Worm (Caenorhabditis elegans): ENCODE measurements around the gene F56D1.1.

ce11 chrII:5463692-5464300 is 14.6 kb upstream of the F56D1.1 start:
- no peak for TF ChIP-seq ama-1 (optimal IDR thresholded peaks at IDR 0.05)
- no peak for TF ChIP-seq nhr-12 (tag; optimal IDR thresholded peaks at IDR 0.05)
- no peak for TF ChIP-seq C04F5.9 (tag; optimal IDR thresholded peaks at IDR 0.05)
- TF ChIP-seq dsc-1 (tag; optimal IDR thresholded peaks at IDR 0.05) = peak; percentile 24
- no peak for TF ChIP-seq skn-1 (tag; optimal IDR thresholded peaks at IDR 0.05)
- TF ChIP-seq pqm-1 (tag; optimal IDR thresholded peaks at IDR 0.05) = no peak
- TF ChIP-seq nhr-90 (tag; optimal IDR thresholded peaks at IDR 0.05; ENCODE audit: poor library complexity) = no peak
- peak; percentile 70 for TF ChIP-seq blmp-1 (tag; optimal IDR thresholded peaks at IDR 0.05)
